Worm (Caenorhabditis elegans) whole organism, L2 larva: ENCODE data around the gene tbc-18.

Experiments
- aly-2 ChIP-seq: fragments of 150-350 bp; optimal IDR thresholded peaks from 2 replicates; lab custom pipeline; 2014; ENCODE audit warnings: missing biosample characterization, missing genetic modification characterization
- fos-1 ChIP-seq: fragments of 150-350 bp; optimal IDR thresholded peaks from 2 replicates; lab custom pipeline; 2014; ENCODE audit warnings: missing biosample characterization, missing genetic modification characterization
- lin-13 ChIP-seq: fragments of 150-350 bp; optimal IDR thresholded peaks from 2 replicates; lab custom pipeline; 2014; ENCODE audit warnings: missing biosample characterization, missing genetic modification reagents, missing genetic modification characterization
- mab-5 ChIP-seq: fragments of 150-350 bp; optimal IDR thresholded peaks from 2 replicates; lab custom pipeline; 2014; ENCODE audit warnings: missing biosample characterization, missing genetic modification characterization
- nhr-237 ChIP-seq: fragments of 150-350 bp; optimal IDR thresholded peaks from 2 replicates; lab custom pipeline; 2014; ENCODE audit warnings: missing biosample characterization, missing genetic modification characterization
- sem-4 ChIP-seq: fragments of 150-350 bp; optimal IDR thresholded peaks from 2 replicates; lab custom pipeline; 2014; ENCODE audit warnings: missing biosample characterization, missing genetic modification reagents, missing genetic modification characterization
- sma-3 ChIP-seq: sonication (generic microtip); optimal IDR thresholded peaks from 2 replicates; lab custom pipeline; 2016; ENCODE audit warnings: missing genetic modification reagents, missing genetic modification characterization, missing compliant biosample characterization
- unc-62 ChIP-seq: fragments of 150-350 bp; optimal IDR thresholded peaks from 2 replicates; lab custom pipeline; 2014; ENCODE audit warnings: missing biosample characterization, missing genetic modification reagents, missing genetic modification characterization
- zag-1 ChIP-seq: fragments of 150-350 bp; optimal IDR thresholded peaks from 2 replicates; lab custom pipeline; 2014; ENCODE audit warnings: missing biosample characterization, missing genetic modification characterization

DNA sequence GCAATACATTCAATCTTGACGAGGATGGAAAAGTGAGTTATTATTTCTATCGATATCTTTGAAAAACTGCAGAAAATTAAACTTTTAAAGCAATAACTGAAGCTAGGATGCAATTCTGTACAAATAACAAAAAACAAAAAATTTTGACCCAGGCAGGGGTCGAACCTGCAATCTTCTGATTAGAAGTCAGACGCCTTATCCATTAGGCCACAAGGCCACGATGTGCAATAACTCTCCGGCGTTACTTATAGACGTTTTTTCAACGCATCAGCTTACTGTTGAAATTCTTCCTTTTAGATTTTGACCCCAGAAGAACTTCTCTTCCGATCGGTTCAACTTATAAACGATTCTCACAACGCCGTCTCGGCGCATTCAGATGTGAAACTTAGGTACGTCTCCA, 3.3 kb downstream of the tbc-18 start:
- TF ChIP-seq sma-3 = no peak
- no peak for TF ChIP-seq lin-13
- no peak for TF ChIP-seq zag-1 (tag; lab: Kevin White, UChicago)
- TF ChIP-seq sem-4 (tag; lab: Kevin White, UChicago) = no peak
- no peak for TF ChIP-seq nhr-237
- TF ChIP-seq mab-5 (tag; lab: Kevin White, UChicago) = no peak
- no peak for TF ChIP-seq unc-62 (GFP tag; lab: Kevin White, UChicago)
- TF ChIP-seq fos-1 = peak; percentile 4
- TF ChIP-seq aly-2 (tag; lab: Kevin White, UChicago) = no peak
